Worm (Caenorhabditis elegans) whole organism, L4/young adult: ENCODE measurements around the gene sysm-1.

Experiments used
- W03F9.2 ChIP-seq: fragments of 150-350 bp; optimal IDR thresholded peaks from 2 replicates; lab custom pipeline; 2014; ENCODE audit warnings: missing biosample characterization, missing genetic modification characterization
- dao-5 ChIP-seq: sonication (generic microtip); optimal IDR thresholded peaks from 2 replicates; lab custom pipeline; 2016; ENCODE audit warnings: missing genotype, missing genetic modification characterization, moderate library complexity, missing compliant biosample characterization
- him-1 ChIP-seq: sonication (generic microtip); optimal IDR thresholded peaks from 2 replicates; lab custom pipeline; 2016; ENCODE audit warnings: missing genotype, missing genetic modification reagents, missing genetic modification characterization, missing compliant biosample characterization

DNA sequence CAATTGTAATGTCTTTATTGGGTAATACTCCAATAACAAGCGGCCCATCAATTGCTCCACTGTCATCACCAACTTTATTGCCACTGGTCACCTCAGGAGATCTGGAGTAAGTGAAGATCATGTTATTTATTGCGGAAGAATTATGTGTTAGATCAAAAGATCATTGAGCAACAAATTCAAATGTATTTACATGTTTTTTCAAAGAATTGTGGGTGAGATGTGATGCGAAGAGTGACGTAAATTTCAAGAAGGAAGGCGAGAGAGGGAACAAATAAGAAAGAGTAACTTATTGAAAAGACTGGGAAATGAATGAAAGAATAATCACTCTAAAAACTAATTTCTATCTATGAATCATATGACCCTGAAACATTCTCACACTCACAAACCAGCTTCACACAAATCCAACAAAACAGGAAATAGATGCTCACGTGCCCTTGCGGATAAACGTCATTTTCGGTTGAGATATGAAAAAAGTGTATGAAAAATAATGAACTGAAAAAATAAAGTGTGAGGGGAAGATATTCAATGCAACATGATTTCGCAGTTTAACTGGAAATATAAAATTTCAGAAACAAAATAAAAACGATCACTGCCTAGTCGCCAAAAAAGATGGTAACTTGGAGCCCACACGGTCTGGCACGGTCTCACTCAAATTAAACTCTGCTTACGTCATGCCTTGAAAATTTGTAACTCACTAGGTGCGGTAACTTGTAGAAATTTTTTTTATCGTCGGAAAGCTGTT, 38.0 kb upstream of the sysm-1 start:
- TF ChIP-seq W03F9.2 (tag; lab: Kevin White, UChicago) (no peak), him-1 (tag; lab: Kevin White, UChicago) (no peak), dao-5 (tag; lab: Kevin White, UChicago) (no peak)
